Worm (Caenorhabditis elegans): ENCODE results near the gene znf-782.
A peak's percentile ranks its signal among the peaks of the same experiment; 100 is the strongest.

ce11 chrIV:1056263-1056942 is 10.9 kb downstream of the znf-782 start, which contains the start of the genes Y55F3AM.13 and mrps-25:
- no peak for TF ChIP-seq blmp-1 (tag; optimal IDR thresholded peaks at IDR 0.05)
- peak; percentile 73 for TF ChIP-seq ces-1 (GFP tag; optimal IDR thresholded peaks at IDR 0.05)
